Fruit fly (Drosophila melanogaster) whole organism, wandering third instar larva: ENCODE measurements around the gene bam.

Experiments
- Abd-B ChIP-seq: fragments of >200 bp; optimal IDR thresholded peaks from 2 replicates; lab custom pipeline; 2017; ENCODE audit warnings: missing biosample characterization, missing genetic modification characterization
- Dfd ChIP-seq: fragments of >200 bp; optimal IDR thresholded peaks from 2 replicates; lab custom pipeline; 2017; ENCODE audit warnings: missing biosample characterization, missing genetic modification characterization
- Myc ChIP-seq: fragments of >200 bp; optimal IDR thresholded peaks from 2 replicates; lab custom pipeline; 2017
- dl ChIP-seq, 2 experiments: fragments of 175-275, 200-275 bp in 1 of 2; fragments of 200-275 bp in 1 of 2; sonication (Bioruptor generic); optimal IDR thresholded peaks; lab custom pipeline; 2018; ENCODE audit warnings: mild to moderate bottlenecking in 2 of 2, missing biosample characterization in 2 of 2, missing genetic modification characterization in 2 of 2, moderate library complexity in 2 of 2; ENCODE audit not compliant: partially characterized antibody in 2 of 2, insufficient read depth in 1 of 2
- ey ChIP-seq: fragments of 200-800 bp; sonication (Bioruptor generic); optimal IDR thresholded peaks from 2 replicates; lab custom pipeline; 2016; ENCODE audit warnings: missing biosample characterization, missing genetic modification characterization
- foxo ChIP-seq, 2 experiments: fragments of 200-800 bp; sonication (Bioruptor generic); optimal IDR thresholded peaks; 2 replicates in 1 of 2; 3 replicates in 1 of 2; lab custom pipeline; 2016 to 2017; ENCODE audit warnings: missing biosample characterization in 2 of 2, missing genetic modification characterization in 2 of 2
- h ChIP-seq: fragments of 200-800 bp; sonication (Bioruptor generic); optimal IDR thresholded peaks from 3 replicates; lab custom pipeline; 2016; ENCODE audit warnings: missing biosample characterization, mild to moderate bottlenecking, missing genetic modification characterization
- lola ChIP-seq: fragments of >200 bp; optimal IDR thresholded peaks from 2 replicates; lab custom pipeline; 2017; ENCODE audit warnings: missing biosample characterization, missing genetic modification characterization
- psq ChIP-seq: fragments of 200-800 bp; sonication (Bioruptor generic); optimal IDR thresholded peaks from 3 replicates; lab custom pipeline; 2017; ENCODE audit warnings: missing biosample characterization, mild to moderate bottlenecking, missing genetic modification characterization, moderate library complexity
- rgr ChIP-seq: fragments of 200-800 bp; sonication (Bioruptor generic); optimal IDR thresholded peaks from 3 replicates; lab custom pipeline; 2016; ENCODE audit warnings: missing biosample characterization, mild to moderate bottlenecking, missing genetic modification characterization
- woc ChIP-seq: sonication (Bioruptor generic); optimal IDR thresholded peaks from 2 replicates; lab custom pipeline; 2016; ENCODE audit warnings: missing biosample characterization, mild to moderate bottlenecking, missing genetic modification characterization

dm6 chr3R:25289589-25289988, 44.7 kb upstream of the bam start, which contains the start of gene CG11893:
- TF ChIP-seq Dfd (GFP tag; lab: Kevin White, UChicago) (no peak), h (GFP tag; lab: Kevin White, UChicago) (no peak), Myc (lab: Kevin White, UChicago) (no peak), woc (GFP tag; lab: Kevin White, UChicago) (no peak), dl (GFP tag; optimal IDR thresholded peaks at IDR 0.05; lab: Kevin White, UChicago; ENCODE audit: insufficient read depth in 1 of 2, partially characterized antibody in 2 of 2) (no peak), ey (GFP tag; lab: Kevin White, UChicago) (no peak), lola (GFP tag; lab: Kevin White, UChicago) (no peak), rgr (no peak), Abd-B (no peak), psq (no peak), foxo (GFP tag; optimal IDR thresholded peaks at IDR 0.05; lab: Kevin White, UChicago) (no peak)
